Worm (Caenorhabditis elegans) whole organism, L4/young adult: ENCODE results near the gene F20D6.8.

Source experiments
- W03F9.2 ChIP-seq: fragments of 150-350 bp; optimal IDR thresholded peaks from 2 replicates; lab custom pipeline; 2014; ENCODE audit warnings: missing biosample characterization, missing genetic modification characterization
- dao-5 ChIP-seq: sonication (generic microtip); optimal IDR thresholded peaks from 2 replicates; lab custom pipeline; 2016; ENCODE audit warnings: missing genotype, missing genetic modification characterization, moderate library complexity, missing compliant biosample characterization
- him-1 ChIP-seq: sonication (generic microtip); optimal IDR thresholded peaks from 2 replicates; lab custom pipeline; 2016; ENCODE audit warnings: missing genotype, missing genetic modification reagents, missing genetic modification characterization, missing compliant biosample characterization

- TF ChIP-seq W03F9.2 (tag; lab: Kevin White, UChicago) (no peak), him-1 (tag; lab: Kevin White, UChicago) (no peak), dao-5 (no peak)
These were observed 45.8 kb upstream of the F20D6.8 start, which contains the start of gene K07C11.7 for ce11 chrV:8213868-8214267.
